Worm (Caenorhabditis elegans): ENCODE data around the gene dcap-2.

DNA sequence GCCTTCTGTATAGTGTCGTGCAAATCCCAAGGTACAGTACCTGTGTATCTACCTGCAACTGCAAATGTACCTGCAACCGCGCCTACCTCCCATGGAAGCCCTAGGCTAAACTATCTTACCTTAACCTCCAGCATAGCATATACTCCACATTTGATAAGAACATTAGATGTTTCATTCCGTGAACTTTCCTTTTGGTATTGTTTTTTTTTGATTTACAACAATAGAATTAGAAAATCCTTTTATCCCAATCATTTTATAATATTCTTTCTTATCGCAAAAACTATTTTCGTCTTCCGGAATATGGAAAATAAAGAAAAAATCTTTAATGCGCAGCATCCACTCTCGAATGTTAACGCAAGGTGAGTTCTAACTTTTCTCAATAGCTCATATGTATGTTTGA, 47.5 kb downstream of the dcap-2 start, which contains the start of gene Y38H8A.2:
- TF ChIP-seq sdc-2 (tag; optimal IDR thresholded peaks at IDR 0.05): no peak
- no peak for TF ChIP-seq fax-1 (tag; optimal IDR thresholded peaks at IDR 0.05)
- no peak for TF ChIP-seq C08G9.2 (tag; optimal IDR thresholded peaks at IDR 0.05)
- TF ChIP-seq ceh-22 (tag; optimal IDR thresholded peaks at IDR 0.05): no peak
- no peak for TF ChIP-seq ama-1 (optimal IDR thresholded peaks at IDR 0.05)
